Worm (Caenorhabditis elegans) whole organism, late embryonic: ENCODE measurements around the gene ZC84.6.

Experiments used
- C08G9.2 ChIP-seq: sonication (generic microtip); optimal IDR thresholded peaks from 2 replicates; lab custom pipeline; 2016; ENCODE audit warnings: mild to moderate bottlenecking, missing genetic modification characterization, moderate library complexity, missing compliant biosample characterization
- C38D4.7 ChIP-seq: fragments of 200-800 bp; sonication (Bioruptor generic); optimal IDR thresholded peaks from 2 replicates; lab custom pipeline; 2018; ENCODE audit warnings: mild to moderate bottlenecking, missing genetic modification characterization, moderate library complexity, missing compliant biosample characterization
- K09A11.1 ChIP-seq: sonication (generic microtip); optimal IDR thresholded peaks from 2 replicates; lab custom pipeline; 2017; ENCODE audit warnings: antibody characterized with exemption, mild to moderate bottlenecking, missing genetic modification characterization, missing compliant biosample characterization; ENCODE audit not compliant: insufficient read depth
- ahr-1 ChIP-seq: sonication (generic microtip); optimal IDR thresholded peaks from 2 replicates; lab custom pipeline; 2016; ENCODE audit warnings: missing genetic modification characterization, missing compliant biosample characterization
- ama-1 ChIP-seq: fragments of 150-350 bp; optimal IDR thresholded peaks from 2 replicates; lab custom pipeline; 2014
- ceh-14 ChIP-seq: sonication (generic microtip); optimal IDR thresholded peaks from 2 replicates; lab custom pipeline; 2016; ENCODE audit warnings: missing genotype, missing genetic modification characterization, missing compliant biosample characterization
- ceh-19 ChIP-seq: fragments of 200-800 bp; sonication (Bioruptor generic); optimal IDR thresholded peaks from 2 replicates; lab custom pipeline; 2018; ENCODE audit warnings: mild to moderate bottlenecking, missing genetic modification characterization, missing compliant biosample characterization
- ceh-2 ChIP-seq: sonication (generic microtip); optimal IDR thresholded peaks from 2 replicates; lab custom pipeline; 2016; ENCODE audit warnings: missing genotype, missing genetic modification characterization, missing compliant biosample characterization
- ceh-22 ChIP-seq: sonication (generic microtip); optimal IDR thresholded peaks from 2 replicates; lab custom pipeline; 2017; ENCODE audit warnings: missing biosample characterization, missing genetic modification characterization
- ceh-24 ChIP-seq: sonication (generic microtip); optimal IDR thresholded peaks from 2 replicates; lab custom pipeline; 2016; ENCODE audit warnings: mild to moderate bottlenecking, missing genetic modification characterization, missing compliant biosample characterization
- ceh-30 ChIP-seq: fragments of 150-350 bp; optimal IDR thresholded peaks from 2 replicates; lab custom pipeline; 2014; ENCODE audit warnings: missing biosample characterization, missing genetic modification characterization
- ceh-31 ChIP-seq: sonication (generic microtip); optimal IDR thresholded peaks from 2 replicates; lab custom pipeline; 2016; ENCODE audit warnings: missing genetic modification characterization, missing compliant biosample characterization
- ceh-34 ChIP-seq: sonication (generic microtip); optimal IDR thresholded peaks from 2 replicates; lab custom pipeline; 2016; ENCODE audit warnings: mild to moderate bottlenecking, missing genetic modification characterization, missing compliant biosample characterization
- ceh-45 ChIP-seq: fragments of 200-800 bp; sonication (Bioruptor generic); IDR thresholded peaks from 2 replicates; pipeline ENCODE4 v1.3.6; 2022; ENCODE audit warnings: missing genetic modification reagents, missing genetic modification characterization, missing compliant biosample characterization
- ceh-6 ChIP-seq: fragments of 200-800 bp; sonication (Bioruptor generic); optimal IDR thresholded peaks from 2 replicates; lab custom pipeline; 2018; ENCODE audit warnings: mild to moderate bottlenecking, missing genetic modification characterization, missing compliant biosample characterization
- che-1 ChIP-seq: sonication (generic microtip); optimal IDR thresholded peaks from 2 replicates; lab custom pipeline; 2016; ENCODE audit warnings: mild to moderate bottlenecking, missing genetic modification characterization, missing compliant biosample characterization
- dmd-4 ChIP-seq: sonication (generic microtip); optimal IDR thresholded peaks from 2 replicates; lab custom pipeline; 2016; ENCODE audit warnings: borderline replicate concordance, missing genetic modification characterization, missing compliant biosample characterization
- elt-4 ChIP-seq: sonication (generic microtip); optimal IDR thresholded peaks from 2 replicates; lab custom pipeline; 2016; ENCODE audit warnings: missing genetic modification characterization, missing compliant biosample characterization
- eyg-1 ChIP-seq: sonication (generic microtip); optimal IDR thresholded peaks from 2 replicates; lab custom pipeline; 2016; ENCODE audit warnings: missing genotype, missing genetic modification characterization, missing compliant biosample characterization
- fkh-6 ChIP-seq: sonication (generic microtip); optimal IDR thresholded peaks from 2 replicates; lab custom pipeline; 2016; ENCODE audit warnings: missing genetic modification characterization, missing compliant biosample characterization
- gmeb-2 ChIP-seq: sonication (generic microtip); optimal IDR thresholded peaks from 2 replicates; lab custom pipeline; 2016; ENCODE audit warnings: missing genetic modification characterization, inconsistent platforms, missing compliant biosample characterization
- hlh-13 ChIP-seq: fragments of 200-800 bp; sonication (Bioruptor generic); optimal IDR thresholded peaks from 2 replicates; lab custom pipeline; 2018; ENCODE audit warnings: mild to moderate bottlenecking, missing genetic modification characterization, missing compliant biosample characterization
- hlh-30 ChIP-seq: sonication (generic microtip); optimal IDR thresholded peaks from 2 replicates; lab custom pipeline; 2017; ENCODE audit warnings: antibody characterized with exemption, missing genetic modification characterization, missing compliant biosample characterization; ENCODE audit not compliant: insufficient read depth
- hlh-6 ChIP-seq: sonication (generic microtip); optimal IDR thresholded peaks from 2 replicates; lab custom pipeline; 2016; ENCODE audit warnings: missing genotype, missing genetic modification characterization, missing compliant biosample characterization
- hlh-8 ChIP-seq: sonication (generic microtip); optimal IDR thresholded peaks from 2 replicates; lab custom pipeline; 2016; ENCODE audit warnings: missing genotype, missing genetic modification characterization, missing compliant biosample characterization
- lim-6 ChIP-seq: sonication (generic microtip); optimal IDR thresholded peaks from 2 replicates; lab custom pipeline; 2016; ENCODE audit warnings: missing genetic modification characterization, missing compliant biosample characterization
- mec-3 ChIP-seq: sonication (generic microtip); optimal IDR thresholded peaks from 2 replicates; lab custom pipeline; 2016; ENCODE audit warnings: borderline replicate concordance, missing genetic modification characterization, missing compliant biosample characterization
- nhr-11 ChIP-seq: fragments of 150-350 bp; optimal IDR thresholded peaks from 2 replicates; lab custom pipeline; 2014; ENCODE audit warnings: missing biosample characterization, missing genetic modification characterization
- npax-4 ChIP-seq: sonication (generic microtip); optimal IDR thresholded peaks from 2 replicates; lab custom pipeline; 2016; ENCODE audit warnings: missing genetic modification characterization, missing compliant biosample characterization
- pag-3 ChIP-seq: sonication (generic microtip); optimal IDR thresholded peaks from 2 replicates; lab custom pipeline; 2016; ENCODE audit warnings: missing compliant biosample characterization, missing genetic modification characterization, borderline replicate concordance
- pat-9 ChIP-seq: fragments of 200-800 bp; sonication (Bioruptor generic); optimal IDR thresholded peaks from 2 replicates; lab custom pipeline; 2018; ENCODE audit warnings: mild to moderate bottlenecking, missing genetic modification characterization, moderate library complexity, missing compliant biosample characterization
- pax-1 ChIP-seq: fragments of 150-350 bp; optimal IDR thresholded peaks from 2 replicates; lab custom pipeline; 2014; ENCODE audit warnings: missing biosample characterization, missing genetic modification characterization
- pha-2 ChIP-seq: sonication (generic microtip); optimal IDR thresholded peaks from 2 replicates; lab custom pipeline; 2017; ENCODE audit warnings: mild to moderate bottlenecking, missing genetic modification characterization, missing compliant biosample characterization
- pha-4 ChIP-seq: fragments of 150-350 bp; optimal IDR thresholded peaks from 2 replicates; lab custom pipeline; 2018; ENCODE audit warnings: missing biosample characterization, missing genetic modification reagents, missing genetic modification characterization
- pqm-1 ChIP-seq: sonication (generic microtip); optimal IDR thresholded peaks from 2 replicates; lab custom pipeline; 2016; ENCODE audit warnings: missing genetic modification characterization, missing compliant biosample characterization
- pros-1 ChIP-seq: fragments of 150-350 bp; optimal IDR thresholded peaks from 2 replicates; lab custom pipeline; 2014; ENCODE audit warnings: missing biosample characterization, missing genetic modification reagents, missing genetic modification characterization
- rnt-1 ChIP-seq: sonication (generic microtip); optimal IDR thresholded peaks from 2 replicates; lab custom pipeline; 2016; ENCODE audit warnings: missing genetic modification characterization, missing compliant biosample characterization
- sox-2 ChIP-seq: fragments of 200-800 bp; sonication (Bioruptor generic); IDR thresholded peaks from 2 replicates; pipeline ENCODE4 v1.3.6; 2022; ENCODE audit warnings: missing genetic modification reagents, missing genetic modification characterization, missing compliant biosample characterization
- tbx-2 ChIP-seq: sonication (generic microtip); optimal IDR thresholded peaks from 2 replicates; lab custom pipeline; 2016; ENCODE audit warnings: missing genetic modification characterization, missing compliant biosample characterization
- ttx-3 ChIP-seq: sonication (generic microtip); optimal IDR thresholded peaks from 2 replicates; lab custom pipeline; 2016; ENCODE audit warnings: missing genetic modification reagents, missing genetic modification characterization, missing compliant biosample characterization
- unc-42 ChIP-seq: sonication (generic microtip); optimal IDR thresholded peaks from 2 replicates; lab custom pipeline; 2016; ENCODE audit warnings: missing genotype, missing genetic modification characterization, missing compliant biosample characterization
- unc-55 ChIP-seq: sonication (generic microtip); optimal IDR thresholded peaks from 2 replicates; lab custom pipeline; 2017; ENCODE audit warnings: missing biosample characterization, missing genetic modification reagents, missing genetic modification characterization
- zip-5 ChIP-seq: sonication (generic microtip); optimal IDR thresholded peaks from 2 replicates; lab custom pipeline; 2016; ENCODE audit warnings: missing genetic modification characterization, missing compliant biosample characterization

Gene ZC84.6

ce11 chrIII:9206185-9206584, 6.7 kb upstream of the ZC84.6 start, which contains the start of gene ZC84.1:
TSS of gene ZC84.1 (minus strand) at chrIII:9206285.
- TF ChIP-seq eyg-1 (tag; lab: Kevin White, UChicago) = no peak
- TF ChIP-seq zip-5 (tag; lab: Kevin White, UChicago) = no peak
- no peak for TF ChIP-seq dmd-4 (tag; lab: Kevin White, UChicago)
- no peak for TF ChIP-seq npax-4 (tag; lab: Kevin White, UChicago)
- no peak for TF ChIP-seq ceh-24 (tag; lab: Kevin White, UChicago)
- TF ChIP-seq K09A11.1 (tag; lab: Kevin White, UChicago) = no peak
- no peak for TF ChIP-seq pax-1
- TF ChIP-seq pha-2 (tag; lab: Kevin White, UChicago) = no peak

- TF ChIP-seq hlh-30 (tag; lab: Kevin White, UChicago) = no peak
- no peak for TF ChIP-seq elt-4
- TF ChIP-seq pros-1 = no peak
- TF ChIP-seq nhr-11 (tag; lab: Kevin White, UChicago) = no peak
- no peak for TF ChIP-seq ceh-14 (tag; lab: Kevin White, UChicago)
- TF ChIP-seq dmd-4 (tag; lab: Kevin White, UChicago) = no peak
- no peak for TF ChIP-seq ceh-22 (tag; lab: Kevin White, UChicago)
- no peak for TF ChIP-seq K09A11.1 (tag; lab: Kevin White, UChicago)
- TF ChIP-seq npax-4 (tag; lab: Kevin White, UChicago) = no peak
- TF ChIP-seq hlh-8 = no peak
- no peak for TF ChIP-seq ceh-19 (GFP tag; lab: Kevin White, UChicago)
- TF ChIP-seq, all 69 proteins: peak for 0
Measured at ce11 chrIII:9201977-9202376, 2.5 kb upstream of the ZC84.6 start.

ce11 chrIII:9191091-9191490, 8.4 kb downstream of the ZC84.6 start, which contains the start of gene cls-3:
TSS of gene cls-3 (minus strand) at chrIII:9191109.
- TF ChIP-seq C08G9.2 (tag; lab: Kevin White, UChicago) = peak; percentile 58
- TF ChIP-seq ceh-31 = peak; percentile 62
- no peak for TF ChIP-seq sox-2 (GFP tag; lab: Robert Waterston, UW)
- peak; percentile 27 for TF ChIP-seq rnt-1 (tag; lab: Kevin White, UChicago)
- TF ChIP-seq hlh-8 = peak; percentile 71
- no peak for TF ChIP-seq elt-4
- TF ChIP-seq pax-1 = no peak
- TF ChIP-seq che-1 (tag; lab: Kevin White, UChicago) = peak; percentile 9
- TF ChIP-seq ceh-34 (tag; lab: Kevin White, UChicago) = peak; percentile 8
- no peak for TF ChIP-seq pag-3 (tag; lab: Kevin White, UChicago)
- peak; percentile 41 for TF ChIP-seq tbx-2 (tag; lab: Kevin White, UChicago)
- TF ChIP-seq ceh-19 (GFP tag; lab: Kevin White, UChicago) = no peak
- TF ChIP-seq unc-42 (tag; lab: Kevin White, UChicago) = peak; percentile 69
- TF ChIP-seq ama-1 (lab: Kevin White, UChicago) = no peak
- no peak for TF ChIP-seq mec-3 (tag; lab: Kevin White, UChicago)
- peak; percentile 19 for TF ChIP-seq fkh-6 (tag; lab: Kevin White, UChicago)
- no peak for TF ChIP-seq pat-9 (tag; lab: Kevin White, UChicago)

- TF ChIP-seq unc-55 (GFP tag; lab: Kevin White, UChicago) = no peak
- TF ChIP-seq hlh-6 (tag; lab: Kevin White, UChicago) = no peak
- no peak for TF ChIP-seq C38D4.7 (GFP tag; lab: Kevin White, UChicago)
- TF ChIP-seq ceh-2 = no peak
- TF ChIP-seq ahr-1 = no peak
- no peak for TF ChIP-seq ttx-3 (tag; lab: Kevin White, UChicago)
- no peak for TF ChIP-seq lim-6 (tag; lab: Kevin White, UChicago)
- no peak for TF ChIP-seq hlh-13 (GFP tag; lab: Kevin White, UChicago)
- no peak for TF ChIP-seq pqm-1 (tag; lab: Kevin White, UChicago)
- TF ChIP-seq pha-4 (tag; lab: Kevin White, UChicago) = no peak
- TF ChIP-seq ceh-6 (GFP tag; lab: Kevin White, UChicago) = no peak
- no peak for TF ChIP-seq ceh-30
- no peak for TF ChIP-seq ceh-34 (tag; lab: Kevin White, UChicago)
- no peak for TF ChIP-seq pros-1
- TF ChIP-seq gmeb-2 (tag; lab: Kevin White, UChicago) = no peak
- TF ChIP-seq ceh-14 (tag; lab: Kevin White, UChicago) = no peak
- no peak for TF ChIP-seq pat-9 (tag; lab: Kevin White, UChicago)
- no peak for TF ChIP-seq ceh-45 (GFP tag; lab: Robert Waterston, UW)
- no peak for TF ChIP-seq ceh-31
Measured at ce11 chrIII:9185722-9186121, 13.8 kb downstream of the ZC84.6 start, which contains the start of gene ZC84.7. TSS of gene ZC84.7 (plus strand) at chrIII:9186022.
